Fruit fly (Drosophila melanogaster) whole organism: ENCODE measurements around the gene CG32572.

ENCODE experiments used
- CG8478 ChIP-seq: fragments of >200 bp; optimal IDR thresholded peaks from 2 replicates; lab custom pipeline; 2018; ENCODE audit warnings: inconsistent platforms
- Dll ChIP-seq: fragments of >200 bp; optimal IDR thresholded peaks from 2 replicates; lab custom pipeline; 2017
- EcR ChIP-seq, 2 experiments: fragments of >200 bp; optimal IDR thresholded peaks; 2 replicates each; lab custom pipeline; 2017; ENCODE audit warnings: missing biosample characterization in 2 of 2, missing genetic modification characterization in 2 of 2, missing genetic modification reagents in 2 of 2
- pan ChIP-seq: fragments of >200 bp; optimal IDR thresholded peaks from 2 replicates; lab custom pipeline; 2017
- psq ChIP-seq: fragments of >200 bp; optimal IDR thresholded peaks from 2 replicates; lab custom pipeline; 2017
- usp ChIP-seq: fragments of >200 bp; optimal IDR thresholded peaks from 2 replicates; lab custom pipeline; 2017; ENCODE audit warnings: missing biosample characterization, missing genetic modification characterization, mixed read lengths

CG32572 gene

dm6 chrX:16721168-16721567, at the start of gene CG32572, which contains the start of gene CG34325:
CG32572 (plus strand) TSS chrX:16721183.
CG34325 (minus strand) TSS chrX:16721411.
- TF ChIP-seq CG8478 (lab: Kevin White, UChicago), result no peak
- no peak for TF ChIP-seq EcR (GFP tag; optimal IDR thresholded peaks at IDR 0.05; lab: Kevin White, UChicago)
- no peak for TF ChIP-seq pan (lab: Kevin White, UChicago)
- no peak for TF ChIP-seq psq (lab: Kevin White, UChicago)
- TF ChIP-seq usp (GFP tag; lab: Kevin White, UChicago), result no peak
- no peak for TF ChIP-seq Dll

- TF ChIP-seq pan (lab: Kevin White, UChicago), result no peak
- no peak for TF ChIP-seq Dll
- TF ChIP-seq CG8478 (lab: Kevin White, UChicago), result no peak
- no peak for TF ChIP-seq psq (lab: Kevin White, UChicago)
Measured at dm6 chrX:16672904-16673303, 48.1 kb upstream of the CG32572 start.

dm6 chrX:16674538-16674937, 46.4 kb upstream of the CG32572 start:
- no peak for TF ChIP-seq CG8478 (lab: Kevin White, UChicago)
- TF ChIP-seq pan (lab: Kevin White, UChicago), result no peak
- TF ChIP-seq Dll, result no peak
- no peak for TF ChIP-seq EcR (GFP tag; optimal IDR thresholded peaks at IDR 0.05; lab: Kevin White, UChicago)
- TF ChIP-seq psq (lab: Kevin White, UChicago), result no peak
- TF ChIP-seq usp (GFP tag; lab: Kevin White, UChicago), result no peak

- TF ChIP-seq psq (lab: Kevin White, UChicago), result no peak
- TF ChIP-seq Dll, result no peak
- no peak for TF ChIP-seq pan (lab: Kevin White, UChicago)
- TF ChIP-seq EcR (GFP tag; optimal IDR thresholded peaks at IDR 0.05; lab: Kevin White, UChicago), result no peak
- no peak for TF ChIP-seq usp (GFP tag; lab: Kevin White, UChicago)
- no peak for TF ChIP-seq CG8478 (lab: Kevin White, UChicago)
Measured at dm6 chrX:16676653-16677052, 44.3 kb upstream of the CG32572 start, which contains the start of gene CG13012. CG13012 (minus strand) TSS chrX:16676753.

DNA sequence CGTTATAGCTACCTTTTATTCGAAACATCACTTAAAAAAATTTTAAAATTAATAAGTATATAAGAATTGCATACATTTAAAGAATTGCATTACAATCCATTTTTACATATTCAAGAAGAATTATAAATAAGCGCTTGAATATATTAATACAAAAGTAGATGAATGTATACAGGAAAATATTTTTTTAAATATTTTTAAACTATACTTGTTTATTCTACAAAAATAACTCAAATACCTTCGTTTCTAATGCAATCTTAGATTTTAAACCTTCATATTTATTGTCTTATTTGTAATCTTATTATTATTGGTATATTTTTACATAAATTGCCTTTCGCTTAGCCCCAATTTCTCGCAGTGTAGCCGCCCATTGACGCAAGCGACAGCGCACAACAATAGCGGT, 43.8 kb upstream of the CG32572 start:
- TF ChIP-seq pan (lab: Kevin White, UChicago) (no peak), usp (GFP tag; lab: Kevin White, UChicago) (no peak), psq (lab: Kevin White, UChicago) (no peak), EcR (GFP tag; optimal IDR thresholded peaks at IDR 0.05; lab: Kevin White, UChicago) (no peak), CG8478 (lab: Kevin White, UChicago) (no peak), Dll (no peak)

DNA sequence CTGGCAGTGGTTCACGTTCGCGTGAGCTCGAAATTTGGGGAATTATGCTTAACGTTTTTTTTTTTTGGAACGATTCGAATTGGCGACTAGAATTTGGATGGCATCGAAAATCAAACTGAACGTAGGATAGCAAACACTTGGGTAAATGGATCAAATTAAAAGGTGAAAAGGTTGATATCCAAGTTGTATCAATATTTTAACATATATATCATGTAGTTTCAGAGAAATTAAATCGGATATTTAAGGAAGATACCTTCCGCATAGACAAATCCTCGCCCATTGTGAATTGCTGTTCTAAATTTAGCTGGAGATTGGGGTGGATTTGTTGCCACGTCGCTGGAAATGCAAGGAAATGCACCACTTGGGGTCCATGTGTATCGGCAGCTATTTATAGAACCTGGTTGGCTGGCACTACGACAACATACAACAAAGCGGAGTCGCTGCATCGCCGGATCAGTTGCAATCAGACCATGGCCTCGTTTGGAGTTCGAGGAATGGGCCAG, 42.1 kb upstream of the CG32572 start, which contains the start of the genes CG13010 and sing:
Gene CG13010 (minus strand): TSS at position 101 of the 503 bp plus-strand sequence.
Gene sing (plus strand): TSS at position 453 of the 503 bp plus-strand sequence.
- TF ChIP-seq Dll, result no peak
- no peak for TF ChIP-seq pan (lab: Kevin White, UChicago)
- TF ChIP-seq EcR (GFP tag; optimal IDR thresholded peaks at IDR 0.05; lab: Kevin White, UChicago), result no peak
- no peak for TF ChIP-seq CG8478 (lab: Kevin White, UChicago)
- TF ChIP-seq psq (lab: Kevin White, UChicago), result no peak
- TF ChIP-seq usp (GFP tag; lab: Kevin White, UChicago), result no peak

DNA sequence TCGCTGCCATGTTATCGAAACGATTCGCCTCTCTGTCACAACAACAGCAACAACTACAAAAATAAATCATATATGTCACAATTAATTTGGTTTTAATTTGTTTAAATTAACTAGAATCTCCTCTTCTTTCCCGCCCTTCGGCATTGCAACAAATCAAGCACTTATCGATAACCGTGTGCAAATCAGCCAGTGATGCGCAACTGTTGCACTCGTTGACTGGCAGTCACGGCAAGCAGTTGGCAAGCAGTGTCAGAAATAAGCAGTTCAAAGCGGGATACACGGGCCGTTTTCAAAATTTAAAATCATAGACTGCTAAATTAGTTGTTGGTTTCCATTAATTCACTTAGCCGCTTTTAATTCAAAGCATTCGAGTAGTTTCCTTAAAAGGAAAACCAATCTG, 37.2 kb upstream of the CG32572 start, which contains the start of gene Axs:
Gene Axs (minus strand): TSS at position 131 of the 400 bp plus-strand sequence.
- TF ChIP-seq psq (lab: Kevin White, UChicago) (no peak), Dll (no peak), usp (GFP tag; lab: Kevin White, UChicago) (no peak), CG8478 (lab: Kevin White, UChicago) (no peak), pan (lab: Kevin White, UChicago) (no peak), EcR (GFP tag; optimal IDR thresholded peaks at IDR 0.05; lab: Kevin White, UChicago) (no peak)

DNA sequence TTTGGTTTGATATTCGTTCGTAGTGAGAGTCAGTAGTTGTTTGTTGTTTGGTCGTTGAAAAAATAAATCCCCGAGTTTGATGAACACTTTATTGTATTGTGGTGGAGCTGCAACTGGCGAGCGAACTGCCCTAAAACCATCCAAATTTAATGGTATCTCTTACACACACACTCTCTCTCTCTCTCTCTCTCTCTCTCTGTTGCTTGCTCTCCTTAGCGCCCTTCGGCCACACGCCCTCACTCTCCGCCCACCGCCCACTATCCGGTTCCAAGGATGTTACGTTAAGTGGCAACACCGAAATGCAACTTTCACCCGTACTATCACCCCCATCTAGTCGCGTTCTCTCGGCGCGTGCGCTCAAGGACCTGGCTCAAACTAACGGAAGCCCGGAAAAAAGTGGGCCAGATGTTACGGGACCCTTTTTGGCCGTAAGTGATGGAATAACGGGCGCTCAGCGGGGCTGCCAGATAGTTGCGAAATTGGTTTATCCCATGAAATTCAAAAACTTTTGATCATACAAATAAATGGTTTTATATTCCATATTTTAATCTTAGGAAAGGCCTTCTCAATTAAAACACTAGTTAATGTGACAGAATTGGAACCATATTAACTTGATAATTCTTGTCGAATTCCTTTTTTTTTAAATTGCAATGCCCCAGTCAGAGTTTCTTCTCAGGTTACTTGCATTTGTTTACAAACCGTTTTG, 33.4 kb upstream of the CG32572 start:
- no peak for TF ChIP-seq Dll
- no peak for TF ChIP-seq pan (lab: Kevin White, UChicago)
- TF ChIP-seq psq (lab: Kevin White, UChicago), result no peak
- TF ChIP-seq EcR (GFP tag; optimal IDR thresholded peaks at IDR 0.05; lab: Kevin White, UChicago), result no peak
- no peak for TF ChIP-seq usp (GFP tag; lab: Kevin White, UChicago)
- TF ChIP-seq CG8478 (lab: Kevin White, UChicago), result no peak

dm6 chrX:16688106-16688459, 32.9 kb upstream of the CG32572 start:
- TF ChIP-seq pan (lab: Kevin White, UChicago) (no peak), psq (lab: Kevin White, UChicago) (no peak), usp (GFP tag; lab: Kevin White, UChicago) (no peak), Dll (no peak)

DNA sequence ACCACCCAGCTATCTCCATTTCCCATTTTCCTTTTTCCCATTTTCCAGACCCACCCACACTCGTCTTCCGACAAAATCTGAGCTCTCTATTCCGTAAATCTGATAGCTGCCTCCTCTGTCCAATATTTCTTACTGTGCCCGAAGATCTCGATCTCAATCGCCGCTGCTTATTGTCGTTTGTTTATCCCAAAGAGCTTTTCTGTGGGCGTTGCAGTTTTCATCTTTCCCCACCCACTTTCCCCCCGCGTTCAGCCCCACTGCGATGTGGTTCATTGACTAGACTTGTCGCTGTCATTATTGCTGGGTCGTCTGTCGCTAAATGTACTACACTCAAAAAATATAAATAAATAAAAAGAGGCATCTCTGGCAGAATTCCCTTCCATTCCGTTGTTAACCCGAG, 31.6 kb upstream of the CG32572 start:
- TF ChIP-seq usp (GFP tag; lab: Kevin White, UChicago), result no peak

DNA sequence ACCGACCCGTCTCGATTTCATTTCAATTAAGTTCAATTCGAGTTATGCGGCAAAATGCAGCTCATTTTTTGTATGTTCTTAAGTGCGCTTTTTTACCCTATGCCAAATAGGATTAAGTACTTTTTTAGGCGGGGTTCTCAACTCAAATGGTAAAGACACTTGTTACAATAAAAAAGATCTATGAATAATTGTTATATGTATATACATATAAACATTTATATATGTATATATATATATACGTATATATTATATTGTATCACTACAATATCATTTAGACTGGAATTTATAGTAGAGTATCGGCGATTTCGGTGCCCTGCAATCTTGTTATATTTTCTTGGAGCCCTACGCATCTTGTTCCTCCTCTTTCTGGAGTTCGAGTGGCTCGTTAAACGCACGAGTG, 31.0 kb upstream of the CG32572 start:
- TF ChIP-seq Dll (no peak), EcR (GFP tag; optimal IDR thresholded peaks at IDR 0.05; lab: Kevin White, UChicago) (no peak), CG8478 (lab: Kevin White, UChicago) (no peak), usp (GFP tag; lab: Kevin White, UChicago) (no peak), psq (lab: Kevin White, UChicago) (no peak), pan (lab: Kevin White, UChicago) (no peak)

dm6 chrX:16690499-16690898, 30.5 kb upstream of the CG32572 start:
- no peak for TF ChIP-seq pan (lab: Kevin White, UChicago)
- no peak for TF ChIP-seq CG8478 (lab: Kevin White, UChicago)
- TF ChIP-seq usp (GFP tag; lab: Kevin White, UChicago), result no peak
- TF ChIP-seq psq (lab: Kevin White, UChicago), result no peak
- TF ChIP-seq Dll, result no peak
